Worm (Caenorhabditis elegans) whole organism, L3 larva: Measurements from ENCODE around the gene F53A9.9.

ENCODE experiments used
- ZK546.5 ChIP-seq: sonication (generic microtip); optimal IDR thresholded peaks from 2 replicates; lab custom pipeline; 2017; ENCODE audit warnings: missing biosample characterization, missing genetic modification characterization
- aly-2 ChIP-seq: fragments of 150-350 bp; optimal IDR thresholded peaks from 2 replicates; lab custom pipeline; 2014; ENCODE audit warnings: missing biosample characterization, missing genetic modification characterization
- ama-1 ChIP-seq: fragments of 150-350 bp; optimal IDR thresholded peaks from 2 replicates; lab custom pipeline; 2018
- ceh-16 ChIP-seq: sonication (generic microtip); optimal IDR thresholded peaks from 2 replicates; lab custom pipeline; 2017; ENCODE audit warnings: missing biosample characterization, missing genetic modification characterization
- ceh-28 ChIP-seq: fragments of 150-350 bp; optimal IDR thresholded peaks from 2 replicates; lab custom pipeline; 2014; ENCODE audit warnings: missing biosample characterization, missing genetic modification reagents, missing genetic modification characterization
- ceh-82 ChIP-seq: fragments of 150-350 bp; optimal IDR thresholded peaks from 2 replicates; lab custom pipeline; 2014; ENCODE audit warnings: missing biosample characterization, missing genetic modification characterization
- daf-12 ChIP-seq: fragments of 150-350 bp; optimal IDR thresholded peaks from 2 replicates; lab custom pipeline; 2014; ENCODE audit warnings: missing biosample characterization, missing genetic modification reagents, missing genetic modification characterization
- egl-27 ChIP-seq: sonication (generic microtip); optimal IDR thresholded peaks from 4 replicates; lab custom pipeline; 2017; ENCODE audit warnings: missing biosample characterization, missing genetic modification reagents, missing genetic modification characterization
- egl-5 ChIP-seq: fragments of 150-350 bp; optimal IDR thresholded peaks from 2 replicates; lab custom pipeline; 2017; ENCODE audit warnings: missing biosample characterization, missing genetic modification reagents, missing genetic modification characterization, inconsistent platforms
- elt-1 ChIP-seq: fragments of 150-350 bp; optimal IDR thresholded peaks from 2 replicates; lab custom pipeline; 2014; ENCODE audit warnings: missing biosample characterization, missing genetic modification characterization
- elt-2 ChIP-seq: sonication (generic microtip); optimal IDR thresholded peaks from 2 replicates; lab custom pipeline; 2016; ENCODE audit warnings: missing genetic modification reagents, mild to moderate bottlenecking, missing genetic modification characterization, missing compliant biosample characterization
- elt-3 ChIP-seq, 3 experiments: fragments of 150-350 bp in 1 of 3; sonication (generic microtip) in 2 of 3; optimal IDR thresholded peaks; 2 replicates in 2 of 3; 4 replicates in 1 of 3; lab custom pipeline; 2014 to 2017; ENCODE audit warnings: missing biosample characterization in 3 of 3, missing genetic modification characterization in 3 of 3
- fkh-10 ChIP-seq: sonication (generic microtip); optimal IDR thresholded peaks from 2 replicates; lab custom pipeline; 2017; ENCODE audit warnings: missing biosample characterization, missing genetic modification reagents, missing genetic modification characterization
- fkh-2 ChIP-seq: fragments of 150-350 bp; optimal IDR thresholded peaks from 2 replicates; lab custom pipeline; 2014; ENCODE audit warnings: missing biosample characterization, missing genetic modification reagents, missing genetic modification characterization
- jun-1 ChIP-seq: fragments of 150-350 bp; optimal IDR thresholded peaks from 2 replicates; lab custom pipeline; 2014; ENCODE audit warnings: missing biosample characterization, missing genetic modification reagents, missing genetic modification characterization
- lin-15B ChIP-seq: fragments of 150-350 bp; optimal IDR thresholded peaks from 2 replicates; lab custom pipeline; 2014; ENCODE audit warnings: missing biosample characterization, missing genetic modification characterization
- lin-39 ChIP-seq: fragments of 150-350 bp; optimal IDR thresholded peaks from 2 replicates; lab custom pipeline; 2018; ENCODE audit warnings: missing biosample characterization, missing genetic modification reagents, missing genetic modification characterization
- lsy-12 ChIP-seq: sonication (generic microtip); optimal IDR thresholded peaks from 2 replicates; lab custom pipeline; 2016; ENCODE audit warnings: mild to moderate bottlenecking, missing genetic modification characterization, missing compliant biosample characterization
- mml-1 ChIP-seq: fragments of 150-350 bp; sonication (generic microtip); optimal IDR thresholded peaks from 3 replicates; lab custom pipeline; 2014; ENCODE audit warnings: missing biosample characterization, missing genetic modification characterization
- nfya-1 ChIP-seq: sonication (generic microtip); optimal IDR thresholded peaks from 2 replicates; lab custom pipeline; 2017; ENCODE audit warnings: missing genetic modification characterization, mild to moderate bottlenecking, missing compliant biosample characterization, antibody characterized with exemption, moderate library complexity; ENCODE audit not compliant: insufficient read depth
- nhr-11 ChIP-seq: fragments of 150-350 bp; optimal IDR thresholded peaks from 2 replicates; lab custom pipeline; 2014; ENCODE audit warnings: missing biosample characterization, missing genetic modification characterization
- nhr-12 ChIP-seq: fragments of 150-350 bp; optimal IDR thresholded peaks from 2 replicates; lab custom pipeline; 2014; ENCODE audit warnings: missing biosample characterization, missing genetic modification characterization
- nhr-25 ChIP-seq: sonication (generic microtip); optimal IDR thresholded peaks from 2 replicates; lab custom pipeline; 2017; ENCODE audit warnings: missing biosample characterization, missing genetic modification characterization
- nhr-67 ChIP-seq: fragments of 150-350 bp; optimal IDR thresholded peaks from 2 replicates; lab custom pipeline; 2014; ENCODE audit warnings: missing biosample characterization, missing genetic modification characterization
- nhr-76 ChIP-seq: fragments of 150-350 bp; sonication (generic microtip); optimal IDR thresholded peaks from 5 replicates; lab custom pipeline; 2014; ENCODE audit warnings: missing biosample characterization, missing genetic modification characterization
- pha-4 ChIP-seq: fragments of 150-350 bp; optimal IDR thresholded peaks from 2 replicates; lab custom pipeline; 2014; ENCODE audit warnings: missing biosample characterization, missing genetic modification reagents, missing genetic modification characterization
- pqm-1 ChIP-seq: fragments of 150-350 bp; optimal IDR thresholded peaks from 2 replicates; lab custom pipeline; 2017; ENCODE audit warnings: missing biosample characterization, missing genetic modification characterization, inconsistent platforms
- sea-2 ChIP-seq: fragments of 150-350 bp; sonication (generic microtip); optimal IDR thresholded peaks from 4 replicates; lab custom pipeline; 2014; ENCODE audit warnings: missing biosample characterization, missing genetic modification reagents, missing genetic modification characterization
- skn-1 ChIP-seq: fragments of 150-350 bp; optimal IDR thresholded peaks from 2 replicates; lab custom pipeline; 2014; ENCODE audit warnings: missing biosample characterization, missing genetic modification characterization
- snpc-4 ChIP-seq: fragments of 150-350 bp; optimal IDR thresholded peaks from 2 replicates; lab custom pipeline; 2014; ENCODE audit warnings: missing biosample characterization, missing genetic modification characterization
- tbx-2 ChIP-seq: sonication (generic microtip); optimal IDR thresholded peaks from 2 replicates; lab custom pipeline; 2016; ENCODE audit warnings: mild to moderate bottlenecking, missing genetic modification characterization, missing compliant biosample characterization
- unc-39 ChIP-seq: sonication (generic microtip); optimal IDR thresholded peaks from 4 replicates; lab custom pipeline; 2017; ENCODE audit warnings: missing biosample characterization, missing genetic modification characterization
- unc-62 ChIP-seq: fragments of 150-350 bp; sonication (generic microtip); optimal IDR thresholded peaks from 4 replicates; lab custom pipeline; 2014; ENCODE audit warnings: missing biosample characterization, missing genetic modification reagents, missing genetic modification characterization
- ztf-11 ChIP-seq: fragments of 150-350 bp; optimal IDR thresholded peaks from 2 replicates; lab custom pipeline; 2014; ENCODE audit warnings: missing biosample characterization, missing genetic modification characterization
- ztf-4 ChIP-seq: fragments of 150-350 bp; optimal IDR thresholded peaks from 2 replicates; lab custom pipeline; 2014; ENCODE audit warnings: missing biosample characterization, missing genetic modification characterization

Gene F53A9.9

ce11 chrX:8744192-8744985, 23.8 kb upstream of the F53A9.9 start:
- TF ChIP-seq skn-1, result no peak
- TF ChIP-seq unc-39, result no peak
- TF ChIP-seq nhr-12 (tag; lab: Kevin White, UChicago), result no peak
- no peak for TF ChIP-seq aly-2 (tag; lab: Kevin White, UChicago)
- TF ChIP-seq nhr-67 (tag; lab: Kevin White, UChicago), result no peak
- TF ChIP-seq ama-1 (lab: Kevin White, UChicago), result no peak
- TF ChIP-seq unc-62, result no peak
- TF ChIP-seq elt-3 (tag; optimal IDR thresholded peaks at IDR 0.05; lab: Kevin White, UChicago), result no peak
- no peak for TF ChIP-seq lin-15B (tag; lab: Kevin White, UChicago)
- no peak for TF ChIP-seq fkh-2 (tag; lab: Kevin White, UChicago)
- no peak for TF ChIP-seq lin-39 (tag; lab: Kevin White, UChicago)
- no peak for TF ChIP-seq egl-5 (tag; lab: Kevin White, UChicago)
- no peak for TF ChIP-seq elt-2
- no peak for TF ChIP-seq tbx-2
- no peak for TF ChIP-seq ZK546.5 (tag; lab: Kevin White, UChicago)
- no peak for TF ChIP-seq lsy-12 (tag; lab: Kevin White, UChicago)
- TF ChIP-seq elt-1 (tag; lab: Kevin White, UChicago), result no peak
- TF ChIP-seq ceh-82 (tag; lab: Kevin White, UChicago), result no peak
- no peak for TF ChIP-seq daf-12 (tag; lab: Kevin White, UChicago)
- no peak for TF ChIP-seq ceh-16 (tag; lab: Kevin White, UChicago)

- TF ChIP-seq mml-1 (tag; lab: Kevin White, UChicago) (no peak), ztf-11 (tag; lab: Kevin White, UChicago) (no peak), nhr-25 (tag; lab: Kevin White, UChicago) (no peak), ceh-16 (tag; lab: Kevin White, UChicago) (no peak), nhr-67 (tag; lab: Kevin White, UChicago) (no peak), egl-27 (tag; lab: Kevin White, UChicago) (no peak), jun-1 (tag; lab: Kevin White, UChicago) (no peak), ZK546.5 (tag; lab: Kevin White, UChicago) (no peak), nhr-11 (no peak), nhr-76 (tag; lab: Kevin White, UChicago) (no peak), ceh-28 (no peak)
These were observed 22.3 kb upstream of the F53A9.9 start, which contains the start of gene M02D8.7 for ce11 chrX:8742896-8743295. Gene M02D8.7, minus strand, starts transcription at chrX:8742996.

ce11 chrX:8741629-8742170, 21.1 kb upstream of the F53A9.9 start:
- no peak for TF ChIP-seq nhr-67 (tag; lab: Kevin White, UChicago)
- TF ChIP-seq pqm-1, result no peak
- no peak for TF ChIP-seq ztf-11 (tag; lab: Kevin White, UChicago)
- TF ChIP-seq lin-15B (tag; lab: Kevin White, UChicago), result no peak
- TF ChIP-seq ztf-4 (tag; lab: Kevin White, UChicago), result no peak
- no peak for TF ChIP-seq unc-39
- TF ChIP-seq pha-4 (tag; lab: Kevin White, UChicago), result no peak
- no peak for TF ChIP-seq aly-2 (tag; lab: Kevin White, UChicago)
- TF ChIP-seq unc-62, result no peak
- TF ChIP-seq, all 47 proteins: peak for 0

DNA sequence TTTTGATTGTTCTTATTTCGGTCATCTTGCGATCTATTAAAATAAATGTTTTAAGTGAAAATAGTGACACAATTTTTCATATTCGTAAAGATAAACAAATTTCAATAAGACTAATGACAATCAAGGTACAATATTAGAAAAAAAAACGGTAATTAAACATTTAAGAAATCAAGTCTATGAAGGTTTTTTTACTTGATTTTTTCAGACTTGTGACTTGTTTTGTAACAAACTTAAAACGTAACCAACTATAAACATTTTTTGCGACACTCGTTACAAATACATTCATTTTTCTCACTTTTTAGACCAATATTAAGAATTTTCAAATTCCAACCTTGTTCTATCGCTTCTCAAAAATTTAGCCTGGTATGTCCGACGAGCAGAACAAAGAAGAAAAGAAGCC, 18.8 kb upstream of the F53A9.9 start, which contains the start of gene M02D8.2:
Gene M02D8.2 (plus strand): TSS at position 301 of the 400 bp plus-strand sequence.
- TF ChIP-seq snpc-4, result no peak
- no peak for TF ChIP-seq nhr-76 (tag; lab: Kevin White, UChicago)
- TF ChIP-seq ztf-4 (tag; lab: Kevin White, UChicago), result no peak
- TF ChIP-seq egl-27 (tag; lab: Kevin White, UChicago), result no peak
- no peak for TF ChIP-seq unc-39

DNA sequence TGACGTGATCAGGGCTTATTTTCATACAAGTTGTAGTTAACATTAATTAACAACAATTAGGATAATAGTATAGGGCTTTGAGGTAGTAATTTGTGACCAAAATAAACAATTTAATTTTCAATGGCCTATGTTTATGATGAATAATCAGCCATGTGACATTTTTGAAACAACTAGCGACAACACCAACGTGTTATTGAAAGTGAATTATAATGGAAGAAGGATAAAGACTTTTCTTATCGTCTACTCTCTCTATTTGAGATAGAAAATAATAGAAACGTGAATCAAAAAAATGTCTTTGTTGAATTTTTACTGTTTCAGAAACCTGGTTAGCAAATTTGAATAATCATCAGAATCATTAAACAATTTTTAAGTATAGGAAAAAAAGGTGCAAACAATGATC, 17.2 kb upstream of the F53A9.9 start:
- TF ChIP-seq daf-12 (tag; lab: Kevin White, UChicago) (no peak), nfya-1 (tag; lab: Kevin White, UChicago) (no peak), jun-1 (tag; lab: Kevin White, UChicago) (no peak), fkh-2 (tag; lab: Kevin White, UChicago) (no peak), mml-1 (tag; lab: Kevin White, UChicago) (no peak), snpc-4 (no peak), tbx-2 (no peak), ceh-16 (tag; lab: Kevin White, UChicago) (no peak), sea-2 (GFP tag; lab: Kevin White, UChicago) (no peak), unc-39 (no peak), nhr-25 (tag; lab: Kevin White, UChicago) (no peak), fkh-10 (GFP tag; lab: Kevin White, UChicago) (no peak)
